Fruit fly (Drosophila melanogaster) whole organism, prepupa: Measurements from ENCODE around the gene Ssdp.

ENCODE experiments used
- CG10631 ChIP-seq: fragments of 200-800 bp; sonication (Bioruptor generic); optimal IDR thresholded peaks from 2 replicates; lab custom pipeline; 2016; ENCODE audit warnings: missing biosample characterization, missing genetic modification characterization
- CG10669 ChIP-seq: fragments of 200-800 bp; sonication (Bioruptor generic); optimal IDR thresholded peaks from 3 replicates; lab custom pipeline; 2018; ENCODE audit warnings: missing biosample characterization, mild to moderate bottlenecking, missing genetic modification characterization, moderate library complexity
- CG11762 ChIP-seq: fragments of 200-800 bp; sonication (Bioruptor generic); optimal IDR thresholded peaks from 3 replicates; lab custom pipeline; 2016; ENCODE audit warnings: missing biosample characterization, missing genetic modification characterization; ENCODE audit not compliant: insufficient read depth
- CG11902 ChIP-seq: fragments of 200-800 bp; sonication (Bioruptor generic); optimal IDR thresholded peaks from 3 replicates; lab custom pipeline; 2016; ENCODE audit warnings: missing biosample characterization, missing genetic modification characterization
- CG15336 ChIP-seq: fragments of 200-800 bp; sonication (Bioruptor generic); IDR thresholded peaks from 2 replicates; pipeline ENCODE4 v1.3.6; 2022; ENCODE audit warnings: missing biosample characterization, missing genetic modification characterization
- CG1621 ChIP-seq: fragments of 200-800 bp; sonication (Bioruptor generic); optimal IDR thresholded peaks from 3 replicates; lab custom pipeline; 2018; ENCODE audit warnings: missing biosample characterization, mild to moderate bottlenecking, missing genetic modification characterization
- CG16779 ChIP-seq: fragments of 200-800 bp; sonication (Bioruptor generic); optimal IDR thresholded peaks from 3 replicates; lab custom pipeline; 2017; ENCODE audit warnings: missing biosample characterization, mild to moderate bottlenecking, missing genetic modification characterization
- CG3032 ChIP-seq: fragments of 200-800 bp; optimal IDR thresholded peaks from 2 replicates; lab custom pipeline; 2019; ENCODE audit warnings: missing biosample characterization, mild to moderate bottlenecking, missing genetic modification characterization, moderate library complexity
- CG32006 ChIP-seq: fragments of 200-800 bp; sonication (Bioruptor generic); optimal IDR thresholded peaks from 3 replicates; lab custom pipeline; 2017; ENCODE audit warnings: missing biosample characterization, mild to moderate bottlenecking, missing genetic modification characterization
- CG34406 ChIP-seq: fragments of 200-800 bp; sonication (Bioruptor generic); optimal IDR thresholded peaks from 3 replicates; lab custom pipeline; 2016; ENCODE audit warnings: missing biosample characterization, missing genetic modification characterization
- CG3919 ChIP-seq: fragments of 200-800 bp; sonication (Bioruptor generic); optimal IDR thresholded peaks from 3 replicates; lab custom pipeline; 2016; ENCODE audit warnings: missing biosample characterization, missing genetic modification characterization
- CG4318 ChIP-seq: fragments of 200-800 bp; sonication (Bioruptor generic); optimal IDR thresholded peaks from 3 replicates; lab custom pipeline; 2017; ENCODE audit warnings: missing biosample characterization, mild to moderate bottlenecking, missing genetic modification characterization
- CG6163 ChIP-seq: fragments of 200-800 bp; sonication (Bioruptor generic); IDR thresholded peaks from 3 replicates; pipeline ENCODE4 v1.3.6; 2022; ENCODE audit warnings: missing biosample characterization, missing genetic modification characterization
- CG6276 ChIP-seq: fragments of 200-800 bp; sonication (Bioruptor generic); optimal IDR thresholded peaks from 2 replicates; lab custom pipeline; 2017; ENCODE audit warnings: missing biosample characterization, mild to moderate bottlenecking, missing genetic modification characterization
- CG6808 ChIP-seq: fragments of 200-800 bp; sonication (Bioruptor generic); optimal IDR thresholded peaks from 3 replicates; lab custom pipeline; 2017; ENCODE audit warnings: missing biosample characterization, missing genetic modification characterization, mild to moderate bottlenecking, moderate library complexity, missing genetic modification reagents
- CG6854 ChIP-seq: fragments of 200-800 bp; sonication (Bioruptor generic); optimal IDR thresholded peaks from 2 replicates; lab custom pipeline; 2017; ENCODE audit warnings: missing biosample characterization, mild to moderate bottlenecking, missing genetic modification characterization
- CG7368 ChIP-seq: fragments of 200-800 bp; sonication (Bioruptor generic); optimal IDR thresholded peaks from 3 replicates; lab custom pipeline; 2016; ENCODE audit warnings: missing biosample characterization, missing genetic modification characterization
- CG8319 ChIP-seq: fragments of 200-800 bp; sonication (Bioruptor generic); optimal IDR thresholded peaks from 3 replicates; lab custom pipeline; 2016; ENCODE audit warnings: missing biosample characterization, missing genetic modification characterization
- CG9139 ChIP-seq: fragments of 200-800 bp; sonication (Bioruptor generic); optimal IDR thresholded peaks from 3 replicates; lab custom pipeline; 2017; ENCODE audit warnings: missing biosample characterization, mild to moderate bottlenecking, missing genetic modification characterization
- Eip75B ChIP-seq: fragments of 200-800 bp; sonication (Bioruptor generic); optimal IDR thresholded peaks from 3 replicates; lab custom pipeline; 2016; ENCODE audit warnings: missing biosample characterization, missing genetic modification characterization
- Ets21C ChIP-seq: fragments of 200-800 bp; sonication (Bioruptor generic); optimal IDR thresholded peaks from 3 replicates; lab custom pipeline; 2016; ENCODE audit warnings: missing biosample characterization, missing genetic modification characterization
- Gug ChIP-seq: fragments of 200-800 bp; sonication (Bioruptor generic); IDR thresholded peaks from 2 replicates; pipeline ENCODE4 v1.3.6; 2022; ENCODE audit warnings: missing biosample characterization, missing genetic modification characterization
- Hr39 ChIP-seq: fragments of 200-800 bp; sonication (Bioruptor generic); optimal IDR thresholded peaks from 2 replicates; lab custom pipeline; 2016; ENCODE audit warnings: missing biosample characterization, missing genetic modification characterization
- Hr4 ChIP-seq: fragments of 200-800 bp; sonication (Bioruptor generic); optimal IDR thresholded peaks from 3 replicates; lab custom pipeline; 2016; ENCODE audit warnings: missing biosample characterization, missing genetic modification characterization
- Lpt ChIP-seq: fragments of 200-800 bp; sonication (Bioruptor generic); optimal IDR thresholded peaks from 3 replicates; lab custom pipeline; 2016; ENCODE audit warnings: missing biosample characterization, missing genetic modification characterization
- Met ChIP-seq: fragments of 200-800 bp; sonication (Bioruptor generic); optimal IDR thresholded peaks from 3 replicates; lab custom pipeline; 2016; ENCODE audit warnings: missing biosample characterization, missing genetic modification characterization
- Smox ChIP-seq: fragments of 200-800 bp; sonication (Bioruptor generic); optimal IDR thresholded peaks from 3 replicates; lab custom pipeline; 2016; ENCODE audit warnings: missing biosample characterization, missing genetic modification characterization
- Sox14 ChIP-seq: fragments of 200-800 bp; sonication (Bioruptor generic); optimal IDR thresholded peaks from 3 replicates; lab custom pipeline; 2016; ENCODE audit warnings: missing biosample characterization, missing genetic modification characterization
- Sox15 ChIP-seq: fragments of 200-800 bp; sonication (Bioruptor generic); optimal IDR thresholded peaks from 3 replicates; lab custom pipeline; 2016; ENCODE audit warnings: missing biosample characterization, missing genetic modification characterization
- acj6 ChIP-seq: fragments of 200-800 bp; sonication (Bioruptor generic); optimal IDR thresholded peaks from 3 replicates; lab custom pipeline; 2016; ENCODE audit warnings: missing biosample characterization, missing genetic modification characterization
- cyc ChIP-seq: fragments of 200-800 bp; sonication (Bioruptor generic); optimal IDR thresholded peaks from 3 replicates; lab custom pipeline; 2016; ENCODE audit warnings: missing biosample characterization, missing genetic modification characterization
- dac ChIP-seq: fragments of 200-800 bp; sonication (Bioruptor generic); optimal IDR thresholded peaks from 2 replicates; lab custom pipeline; 2017; ENCODE audit warnings: missing biosample characterization, mild to moderate bottlenecking, missing genetic modification characterization
- dsx ChIP-seq: fragments of 200-800 bp; optimal IDR thresholded peaks from 3 replicates; lab custom pipeline; 2019; ENCODE audit warnings: missing biosample characterization, mild to moderate bottlenecking, missing genetic modification characterization, moderate library complexity; ENCODE audit not compliant: poor library complexity, severe bottlenecking
- eg ChIP-seq: fragments of 200-800 bp; sonication (Bioruptor generic); IDR thresholded peaks from 3 replicates; pipeline ENCODE4 v1.3.6; 2022; ENCODE audit warnings: missing biosample characterization, missing genetic modification characterization
- fd85E ChIP-seq: fragments of 200-800 bp; sonication (Bioruptor generic); optimal IDR thresholded peaks from 3 replicates; lab custom pipeline; 2016; ENCODE audit warnings: missing biosample characterization, missing genetic modification characterization
- lz ChIP-seq: fragments of 200-800 bp; sonication (Bioruptor generic); optimal IDR thresholded peaks from 3 replicates; lab custom pipeline; 2016; ENCODE audit warnings: missing biosample characterization, missing genetic modification characterization
- spab ChIP-seq: fragments of 200-800 bp; sonication (Bioruptor generic); optimal IDR thresholded peaks from 2 replicates; lab custom pipeline; 2017; ENCODE audit warnings: missing biosample characterization, mild to moderate bottlenecking, missing genetic modification characterization, missing genetic modification reagents
- svp ChIP-seq: fragments of 200-800 bp; sonication (Bioruptor generic); peaks from one replicate; lab custom pipeline; 2016; ENCODE audit warnings: missing biosample characterization, missing genetic modification characterization
- topi ChIP-seq: fragments of 200-800 bp; sonication (Bioruptor generic); optimal IDR thresholded peaks from 3 replicates; lab custom pipeline; 2016; ENCODE audit warnings: missing biosample characterization, missing genetic modification characterization

The Ssdp gene

DNA sequence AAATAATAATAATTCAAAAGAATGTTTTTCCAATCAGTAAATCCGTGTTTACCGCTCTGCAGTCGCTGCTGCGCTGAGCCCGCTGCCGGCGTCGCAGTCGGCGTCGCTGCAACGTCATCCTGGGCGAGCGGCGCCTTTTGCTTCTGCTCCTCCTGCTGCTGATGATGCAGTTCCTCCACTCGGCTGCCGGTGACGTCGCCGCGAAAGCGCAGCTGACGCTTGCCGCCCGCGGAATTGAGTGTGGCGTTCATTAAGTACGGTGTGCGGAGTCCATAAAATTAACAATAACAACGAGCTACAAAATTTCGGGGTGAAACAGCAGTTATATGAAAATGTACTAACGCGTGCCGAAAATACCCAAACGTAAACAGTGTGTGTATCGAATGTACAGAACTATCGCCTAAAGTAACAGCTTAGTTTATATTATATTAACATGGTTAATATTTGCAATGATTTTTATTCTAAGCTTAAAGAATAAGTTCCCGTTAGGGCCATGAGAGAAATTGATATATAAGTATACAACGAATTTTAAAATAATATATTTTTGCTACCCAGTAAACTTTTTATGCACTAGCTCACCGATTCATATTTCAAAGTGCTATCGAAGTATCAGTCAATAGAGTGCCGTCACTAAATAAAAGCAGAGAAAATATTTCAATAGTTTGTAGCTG, 35.2 kb downstream of the Ssdp start, which contains the start of the genes CG7218 and Cbp20 (continued):
- TF ChIP-seq CG8319 (GFP tag; lab: Kevin White, UChicago) = peak; percentile 46
- TF ChIP-seq eg (GFP tag; lab: Robert Waterston, UW) = peak; percentile 69
- peak; percentile 19 for TF ChIP-seq CG4318 (GFP tag; lab: Kevin White, UChicago)
- peak; percentile 69 for TF ChIP-seq Hr39 (GFP tag; lab: Kevin White, UChicago)
- TF ChIP-seq cyc (GFP tag; lab: Kevin White, UChicago) = peak; percentile 66
- TF ChIP-seq CG6276 (GFP tag; lab: Kevin White, UChicago) = no peak
- peak; percentile 69 for TF ChIP-seq CG6163 (GFP tag; lab: Robert Waterston, UW)
- peak; percentile 13 for TF ChIP-seq CG34406 (GFP tag; lab: Kevin White, UChicago)
- TF ChIP-seq CG10631 (GFP tag; lab: Kevin White, UChicago) = peak; percentile 61
- TF ChIP-seq Sox15 = peak; percentile 50
- TF ChIP-seq CG16779 (tag; lab: Kevin White, UChicago) = no peak
- TF ChIP-seq CG6854 (GFP tag; lab: Kevin White, UChicago) = no peak
- TF ChIP-seq Smox (GFP tag; lab: Kevin White, UChicago) = peak; percentile 64
- TF ChIP-seq acj6 (GFP tag; lab: Kevin White, UChicago) = peak; percentile 64
- TF ChIP-seq topi = peak; percentile 70
- TF ChIP-seq CG1621 (tag; lab: Kevin White, UChicago) = no peak
- peak; percentile 45 for TF ChIP-seq Ets21C (GFP tag; lab: Kevin White, UChicago)
- peak; percentile 46 for TF ChIP-seq CG10669
- TF ChIP-seq CG6808 = no peak
- peak; percentile 49 for TF ChIP-seq Eip75B (GFP tag; lab: Kevin White, UChicago)
- TF ChIP-seq Sox14 = peak; percentile 64
- no peak for TF ChIP-seq spab
- TF ChIP-seq Met (GFP tag; lab: Kevin White, UChicago) = peak; percentile 68
- TF ChIP-seq Gug (GFP tag; lab: Robert Waterston, UW) = peak; percentile 55; the same call in 1 of the 2 replicates
- TF ChIP-seq Lpt (GFP tag; lab: Kevin White, UChicago) = peak; percentile 51
- peak; percentile 8 for TF ChIP-seq CG7368 (GFP tag; lab: Kevin White, UChicago)
- TF ChIP-seq svp (GFP tag; lab: Kevin White, UChicago) = peak; percentile 85
- TF ChIP-seq CG3919 (GFP tag; lab: Kevin White, UChicago) = peak; percentile 69
- TF ChIP-seq, all 60 proteins: peak for 44

dm6 chr3R:18160165-18160814, 39.1 kb downstream of the Ssdp start:
- TF ChIP-seq Met (GFP tag; lab: Kevin White, UChicago) = no peak
- TF ChIP-seq CG3919 (GFP tag; lab: Kevin White, UChicago) = no peak
- TF ChIP-seq dac = no peak
- no peak for TF ChIP-seq CG3032 (tag; lab: Kevin White, UChicago)
- no peak for TF ChIP-seq CG11762 (GFP tag; lab: Kevin White, UChicago)
- no peak for TF ChIP-seq cyc (GFP tag; lab: Kevin White, UChicago)

dm6 chr3R:18158401-18158800, 41.0 kb downstream of the Ssdp start, which contains the start of gene CG14315:
TSS of gene CG14315 (plus strand) at chr3R:18158701.
- TF ChIP-seq CG32006 (GFP tag; lab: Kevin White, UChicago) (no peak), CG10631 (GFP tag; lab: Kevin White, UChicago) (no peak), spab (no peak), Smox (GFP tag; lab: Kevin White, UChicago) (no peak), dsx (no peak), Hr4 (GFP tag; lab: Kevin White, UChicago) (no peak), Gug (GFP tag; lab: Robert Waterston, UW) (no peak), CG9139 (GFP tag; lab: Kevin White, UChicago) (no peak), Hr39 (GFP tag; lab: Kevin White, UChicago) (no peak), Lpt (GFP tag; lab: Kevin White, UChicago) (no peak), topi (no peak), CG11902 (GFP tag; lab: Kevin White, UChicago) (no peak), lz (GFP tag; lab: Kevin White, UChicago) (no peak), CG15336 (GFP tag; lab: Robert Waterston, UW) (no peak), CG6808 (no peak), fd85E (GFP tag; lab: Kevin White, UChicago) (no peak), CG16779 (tag; lab: Kevin White, UChicago) (no peak), svp (GFP tag; lab: Kevin White, UChicago) (no peak)
